Fruit fly (Drosophila melanogaster): ENCODE data around the gene CG4452.

DNA sequence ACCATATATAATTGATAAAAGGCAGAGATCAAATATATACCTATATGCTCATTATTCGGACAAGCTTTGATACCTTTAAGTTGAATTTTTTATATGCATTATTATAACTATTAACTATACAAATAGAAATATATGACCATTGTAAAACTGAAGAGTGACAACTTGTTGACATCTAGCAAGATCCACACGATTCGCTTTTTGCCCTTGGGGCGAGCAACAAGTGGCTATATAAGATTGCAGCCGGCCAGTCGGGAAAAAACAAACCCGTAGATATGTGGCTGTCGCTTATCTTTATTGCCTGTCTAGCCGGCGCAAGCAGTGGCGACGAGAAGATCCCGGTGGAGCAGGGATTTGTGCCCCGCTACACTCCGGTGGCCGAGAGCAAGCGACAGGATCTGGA is 5.3 kb upstream of the CG4452 start, which contains the start of gene CG34456:
- TF ChIP-seq CG8478 (optimal IDR thresholded peaks at IDR 0.05) (no peak), CTCF (optimal IDR thresholded peaks at IDR 0.05) (no peak)
